Fruit fly (Drosophila melanogaster): ENCODE results near the gene Gagr.

DNA sequence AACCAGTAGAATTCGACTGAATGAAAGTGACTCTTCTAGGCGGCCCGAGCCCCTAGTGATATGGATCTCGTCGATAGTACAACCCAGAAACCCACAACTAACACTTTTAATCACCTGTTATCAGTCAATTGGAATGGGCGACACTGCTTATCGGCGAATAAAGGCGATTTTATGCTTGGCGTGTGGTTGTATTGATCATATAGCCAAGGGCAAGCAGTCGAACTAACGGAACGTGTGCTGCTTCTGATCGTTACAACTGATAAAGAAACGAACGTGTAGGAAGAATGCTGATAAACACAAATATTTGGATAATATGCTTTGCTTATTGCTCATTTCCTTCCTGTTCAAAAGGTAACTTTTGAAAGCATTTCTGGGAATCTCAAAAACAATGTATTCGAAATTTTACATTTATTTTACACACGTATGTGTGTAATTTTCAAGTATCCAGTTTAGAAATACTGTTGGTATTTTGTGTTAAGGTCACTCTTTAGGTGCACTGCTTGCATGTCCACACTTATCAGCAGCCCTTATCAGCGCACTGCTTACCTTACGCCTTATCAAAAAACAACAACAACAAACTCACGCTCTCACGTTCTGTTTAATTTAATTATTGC lies 13.1 kb upstream of the Gagr start, which contains the start of gene Agpat4:
- no peak for TF ChIP-seq Hr39 (optimal IDR thresholded peaks at IDR 0.05)
- no peak for TF ChIP-seq CG7987 (GFP tag; optimal IDR thresholded peaks at IDR 0.05)
- no peak for TF ChIP-seq CG18011 (GFP tag; optimal IDR thresholded peaks at IDR 0.05)
- peak in 1 of 2 experiments; percentile 74 for TF ChIP-seq crp (GFP tag; optimal IDR thresholded peaks at IDR 0.05)
- TF ChIP-seq psq (GFP tag; optimal IDR thresholded peaks at IDR 0.05): no peak
- 0 out of 2 replicates have a peak, but pooled peaks have one; percentile 4 for TF ChIP-seq klu (GFP tag; IDR thresholded peaks at IDR 0.05)
- no peak for TF ChIP-seq sr (GFP tag; IDR thresholded peaks at IDR 0.05)
- TF ChIP-seq pum (GFP tag; optimal IDR thresholded peaks at IDR 0.05): no peak
- no peak for TF ChIP-seq CG2678 (tag; optimal IDR thresholded peaks at IDR 0.05)
- no peak for TF ChIP-seq CG15011 (GFP tag; optimal IDR thresholded peaks at IDR 0.05)

Measured in whole organism, embryonic.